Fruit fly (Drosophila melanogaster) whole organism, prepupa: ENCODE data around the gene CG31178.

Experiments
- CG11902 ChIP-seq: fragments of 200-800 bp; sonication (Bioruptor generic); optimal IDR thresholded peaks from 3 replicates; lab custom pipeline; 2016; ENCODE audit warnings: missing biosample characterization, missing genetic modification characterization
- CG4318 ChIP-seq: fragments of 200-800 bp; sonication (Bioruptor generic); optimal IDR thresholded peaks from 3 replicates; lab custom pipeline; 2017; ENCODE audit warnings: missing biosample characterization, mild to moderate bottlenecking, missing genetic modification characterization
- CG6854 ChIP-seq: fragments of 200-800 bp; sonication (Bioruptor generic); optimal IDR thresholded peaks from 2 replicates; lab custom pipeline; 2017; ENCODE audit warnings: missing biosample characterization, mild to moderate bottlenecking, missing genetic modification characterization
- CG8119 ChIP-seq: fragments of 200-800 bp; sonication (Bioruptor generic); IDR thresholded peaks from 3 replicates; pipeline ENCODE4 v1.3.6; 2022; ENCODE audit warnings: missing biosample characterization, missing genetic modification characterization
- CG8632 ChIP-seq: fragments of 200-800 bp; sonication (Bioruptor generic); optimal IDR thresholded peaks from 3 replicates; lab custom pipeline; 2016; ENCODE audit warnings: missing biosample characterization, missing genetic modification characterization
- Hr39 ChIP-seq: fragments of 200-800 bp; sonication (Bioruptor generic); optimal IDR thresholded peaks from 2 replicates; lab custom pipeline; 2016; ENCODE audit warnings: missing biosample characterization, missing genetic modification characterization
- Met ChIP-seq: fragments of 200-800 bp; sonication (Bioruptor generic); optimal IDR thresholded peaks from 3 replicates; lab custom pipeline; 2016; ENCODE audit warnings: missing biosample characterization, missing genetic modification characterization
- Sox102F ChIP-seq: fragments of 200-800 bp; sonication (Bioruptor generic); optimal IDR thresholded peaks from 2 replicates; lab custom pipeline; 2016; ENCODE audit warnings: missing biosample characterization, mild to moderate bottlenecking, missing genetic modification characterization
- Sox14 ChIP-seq: fragments of 200-800 bp; sonication (Bioruptor generic); optimal IDR thresholded peaks from 3 replicates; lab custom pipeline; 2016; ENCODE audit warnings: missing biosample characterization, missing genetic modification characterization
- dsx ChIP-seq: fragments of 200-800 bp; optimal IDR thresholded peaks from 3 replicates; lab custom pipeline; 2019; ENCODE audit warnings: missing biosample characterization, mild to moderate bottlenecking, missing genetic modification characterization, moderate library complexity; ENCODE audit not compliant: poor library complexity, severe bottlenecking
- esn ChIP-seq: fragments of 200-800 bp; sonication (Bioruptor generic); optimal IDR thresholded peaks from 2 replicates; lab custom pipeline; 2016; ENCODE audit warnings: missing biosample characterization, mild to moderate bottlenecking, missing genetic modification characterization, moderate library complexity
- lz ChIP-seq: fragments of 200-800 bp; sonication (Bioruptor generic); optimal IDR thresholded peaks from 3 replicates; lab custom pipeline; 2016; ENCODE audit warnings: missing biosample characterization, missing genetic modification characterization

- TF ChIP-seq CG11902 (GFP tag; lab: Kevin White, UChicago) (no peak), CG6854 (GFP tag; lab: Kevin White, UChicago) (no peak), esn (GFP tag; lab: Kevin White, UChicago) (no peak), dsx (GFP tag; lab: Kevin White, UChicago) (no peak), Hr39 (GFP tag; lab: Kevin White, UChicago) (no peak), Sox102F (GFP tag; lab: Kevin White, UChicago) (no peak), lz (no peak), CG8632 (GFP tag; lab: Kevin White, UChicago) (no peak), Sox14 (GFP tag; lab: Kevin White, UChicago) (no peak), Met (no peak), CG4318 (no peak), CG8119 (GFP tag; lab: Robert Waterston, UW) (no peak)
These were observed 8.5 kb upstream of the CG31178 start, which contains the start of gene lsn for dm6 chr3R:21864992-21865391.
